Fruit fly (Drosophila melanogaster) whole organism: ENCODE results near the gene Tengl3.

ENCODE experiments used
- CG8478 ChIP-seq: fragments of >200 bp; optimal IDR thresholded peaks from 2 replicates; lab custom pipeline; 2018; ENCODE audit warnings: inconsistent platforms
- pan ChIP-seq: fragments of >200 bp; optimal IDR thresholded peaks from 2 replicates; lab custom pipeline; 2017
- psq ChIP-seq: fragments of >200 bp; optimal IDR thresholded peaks from 2 replicates; lab custom pipeline; 2017
- usp ChIP-seq: fragments of >200 bp; optimal IDR thresholded peaks from 2 replicates; lab custom pipeline; 2017; ENCODE audit warnings: missing biosample characterization, missing genetic modification characterization, mixed read lengths

- TF ChIP-seq psq (lab: Kevin White, UChicago) (no peak), pan (lab: Kevin White, UChicago) (no peak), usp (GFP tag; lab: Kevin White, UChicago) (no peak), CG8478 (lab: Kevin White, UChicago) (no peak)
Measured at dm6 chr2L:2216065-2216464, 22.0 kb downstream of the Tengl3 start, which contains the start of gene daed.
